Fruit fly (Drosophila melanogaster) whole organism, embryonic: ENCODE data around the gene mRpL20.
A peak's percentile ranks its signal among the peaks of the same experiment; 100 is the strongest.

Source experiments
- Blimp-1 ChIP-seq: fragments of 200-800 bp; sonication (Bioruptor generic); optimal IDR thresholded peaks from 3 replicates; lab custom pipeline; 2018; ENCODE audit warnings: missing biosample characterization, missing genetic modification characterization, mild to moderate bottlenecking, moderate library complexity, missing genetic modification reagents
- CG42726 ChIP-seq: fragments of 200-800 bp; sonication (Bioruptor generic); IDR thresholded peaks from 2 replicates; pipeline ENCODE4 v1.3.6; 2022; ENCODE audit warnings: missing biosample characterization, missing genetic modification characterization; ENCODE audit not compliant: partially characterized antibody
- CG43689 ChIP-seq: fragments of 200-800 bp; sonication (Bioruptor generic); IDR thresholded peaks from 2 replicates; pipeline ENCODE4 v1.3.6; 2022; ENCODE audit warnings: missing biosample characterization, missing genetic modification characterization
- CG7357 ChIP-seq: fragments of 200-800 bp; sonication (Bioruptor generic); IDR thresholded peaks from 3 replicates; pipeline ENCODE4 v1.3.6; 2022; ENCODE audit warnings: missing biosample characterization, missing genetic modification characterization
- CG7745 ChIP-seq: fragments of 200-800 bp; sonication (Bioruptor generic); optimal IDR thresholded peaks from 2 replicates; lab custom pipeline; 2018; ENCODE audit warnings: missing biosample characterization, mild to moderate bottlenecking, missing genetic modification characterization, moderate library complexity
- CG8478 ChIP-seq: fragments of >200 bp; optimal IDR thresholded peaks from 2 replicates; lab custom pipeline; 2018
- Ets97D ChIP-seq: fragments of 200-800 bp; sonication (Bioruptor generic); optimal IDR thresholded peaks from 3 replicates; lab custom pipeline; 2016; ENCODE audit warnings: missing biosample characterization, missing genetic modification characterization
- HmgD ChIP-seq: fragments of 200-800 bp; sonication (Bioruptor generic); optimal IDR thresholded peaks from 3 replicates; lab custom pipeline; 2016; ENCODE audit warnings: missing biosample characterization, missing genetic modification characterization
- Hr78 ChIP-seq, 2 experiments: fragments of 200-800 bp in 1 of 2; fragments of >200 bp in 1 of 2; sonication (Bioruptor generic) in 1 of 2; optimal IDR thresholded peaks; 2 replicates each; lab custom pipeline; 2017 to 2019; ENCODE audit warnings: missing biosample characterization in 2 of 2, missing genetic modification characterization in 2 of 2, mild to moderate bottlenecking in 1 of 2, moderate library complexity in 1 of 2
- Hsf ChIP-seq: fragments of 200-800 bp; sonication (Bioruptor generic); optimal IDR thresholded peaks from 3 replicates; lab custom pipeline; 2016; ENCODE audit warnings: missing biosample characterization, missing genetic modification characterization
- MTF-1 ChIP-seq: fragments of 200-800 bp; sonication (Bioruptor generic); optimal IDR thresholded peaks from 2 replicates; lab custom pipeline; 2018; ENCODE audit warnings: missing biosample characterization, mild to moderate bottlenecking, missing genetic modification characterization, borderline replicate concordance
- NC2β ChIP-seq: fragments of 200-800 bp; sonication (Bioruptor generic); optimal IDR thresholded peaks from 2 replicates; lab custom pipeline; 2016; ENCODE audit warnings: missing biosample characterization, missing genetic modification characterization
- NK7.1 ChIP-seq: fragments of 200-800 bp; sonication (Bioruptor generic); optimal IDR thresholded peaks from 3 replicates; lab custom pipeline; 2016; ENCODE audit warnings: missing biosample characterization, missing genetic modification characterization
- Taf1 ChIP-seq: fragments of 200-800 bp; sonication (Bioruptor generic); IDR thresholded peaks from 2 replicates; pipeline ENCODE4 v1.3.6; 2022; ENCODE audit warnings: missing biosample characterization, missing genetic modification characterization
- dmrt11E ChIP-seq: fragments of 200-800 bp; sonication (Bioruptor generic); optimal IDR thresholded peaks from 3 replicates; lab custom pipeline; 2018; ENCODE audit warnings: missing biosample characterization, mild to moderate bottlenecking, missing genetic modification characterization, moderate library complexity
- dpn ChIP-seq, 2 experiments: fragments of 200-800 bp; sonication (Bioruptor generic); optimal IDR thresholded peaks; 3 replicates each; lab custom pipeline; 2016; ENCODE audit warnings: missing biosample characterization in 2 of 2, missing genetic modification characterization in 2 of 2
- gsb-n ChIP-seq: fragments of 200-800 bp; sonication (Bioruptor generic); optimal IDR thresholded peaks from 3 replicates; lab custom pipeline; 2018; ENCODE audit warnings: missing biosample characterization, mild to moderate bottlenecking, missing genetic modification characterization
- klu ChIP-seq: fragments of 200-800 bp; sonication (Bioruptor generic); IDR thresholded peaks from 2 replicates; pipeline ENCODE4 v1.3.6; 2022; ENCODE audit warnings: missing biosample characterization, missing genetic modification characterization
- lbe ChIP-seq: fragments of 200-800 bp; sonication (Bioruptor generic); optimal IDR thresholded peaks from 2 replicates; lab custom pipeline; 2016; ENCODE audit warnings: missing biosample characterization, mild to moderate bottlenecking, missing genetic modification characterization
- oc ChIP-seq: fragments of 200-800 bp; sonication (Bioruptor generic); optimal IDR thresholded peaks from 2 replicates; lab custom pipeline; 2018; ENCODE audit warnings: missing biosample characterization, mild to moderate bottlenecking, missing genetic modification characterization, moderate library complexity
- scrt ChIP-seq: fragments of 200-800 bp; sonication (Bioruptor generic); optimal IDR thresholded peaks from 2 replicates; lab custom pipeline; 2018; ENCODE audit warnings: missing biosample characterization, mild to moderate bottlenecking, missing genetic modification characterization, moderate library complexity
- sqz ChIP-seq: fragments of 200-800 bp; sonication (Bioruptor generic); optimal IDR thresholded peaks from 3 replicates; lab custom pipeline; 2018; ENCODE audit warnings: missing biosample characterization, mild to moderate bottlenecking, missing genetic modification characterization
- tup ChIP-seq: fragments of 200-800 bp; sonication (Bioruptor generic); optimal IDR thresholded peaks from 2 replicates; lab custom pipeline; 2016; ENCODE audit warnings: missing biosample characterization, mild to moderate bottlenecking, missing genetic modification characterization, moderate library complexity
- zfh1 ChIP-seq: fragments of 200-800 bp; sonication (Bioruptor generic); IDR thresholded peaks from 3 replicates; pipeline ENCODE4 v1.3.6; 2022; ENCODE audit warnings: missing biosample characterization, missing genetic modification characterization

The mRpL20 gene

dm6 chr3L:13006490-13006889, 11.2 kb downstream of the mRpL20 start, which contains the start of gene CG11263 (continued):
- TF ChIP-seq CG43689 (GFP tag; lab: Robert Waterston, UW) (no peak), CG8478 (no peak), MTF-1 (GFP tag; lab: Kevin White, UChicago) (no peak), HmgD (GFP tag; lab: Kevin White, UChicago) (peak; percentile 72), lbe (GFP tag; lab: Kevin White, UChicago) (no peak), Hr78 (GFP tag; optimal IDR thresholded peaks at IDR 0.05; lab: Kevin White, UChicago) (no peak), dpn (GFP tag; optimal IDR thresholded peaks at IDR 0.05; lab: Kevin White, UChicago) (peak; percentile 57 to 62), dmrt11E (tag; lab: Kevin White, UChicago) (peak; percentile 1), oc (tag; lab: Kevin White, UChicago) (no peak), Ets97D (GFP tag; lab: Kevin White, UChicago) (peak; percentile 84)

dm6 chr3L:12994835-12995234, 22.8 kb downstream of the mRpL20 start, which contains the start of gene CG11262:
Gene CG11262, plus strand, starts transcription at chr3L:12995135.
- TF ChIP-seq NK7.1 (GFP tag; lab: Kevin White, UChicago): no peak
- no peak for TF ChIP-seq Taf1 (GFP tag; lab: Robert Waterston, UW)
- TF ChIP-seq CG7745 (tag; lab: Kevin White, UChicago): no peak
- TF ChIP-seq sqz (GFP tag; lab: Kevin White, UChicago): no peak
- TF ChIP-seq Hsf (GFP tag; lab: Kevin White, UChicago): no peak
- TF ChIP-seq scrt: no peak

dm6 chr3L:12972259-12972658, 45.4 kb downstream of the mRpL20 start, which contains the start of the genes CG10748 and CG10749:
Gene CG10748, minus strand, starts transcription at chr3L:12972359.
Gene CG10749, plus strand, starts transcription at chr3L:12972474.
- TF ChIP-seq CG42726 (GFP tag; lab: Robert Waterston, UW) (no peak), gsb-n (tag; lab: Kevin White, UChicago) (no peak), klu (GFP tag; lab: Robert Waterston, UW) (no peak), NC2β (GFP tag; lab: Kevin White, UChicago) (no peak), tup (GFP tag; lab: Kevin White, UChicago) (no peak), CG7357 (GFP tag; lab: Robert Waterston, UW) (no peak), zfh1 (GFP tag; lab: Robert Waterston, UW) (no peak)

- TF ChIP-seq Blimp-1 (GFP tag; lab: Kevin White, UChicago) (no peak), tup (GFP tag; lab: Kevin White, UChicago) (no peak)
Observed at dm6 chr3L:12967633-12968032, 50.0 kb downstream of the mRpL20 start, which contains the start of gene Or69a. Gene Or69a, minus strand, starts transcription at chr3L:12967733.
